Worm (Caenorhabditis elegans) whole organism, L4 larva: ENCODE results near the gene F57A8.1.

Experiments used
- D1046.2 ChIP-seq: fragments of 200-800 bp; sonication (Bioruptor generic); IDR thresholded peaks from 2 replicates; pipeline ENCODE4 v1.3.6; 2022; ENCODE audit warnings: missing genetic modification characterization, missing compliant biosample characterization
- F37D6.2 ChIP-seq: sonication (generic microtip); optimal IDR thresholded peaks from 2 replicates; lab custom pipeline; 2016; ENCODE audit warnings: mild to moderate bottlenecking, missing genetic modification characterization, missing compliant biosample characterization
- F44E2.7 ChIP-seq: fragments of 200-800 bp; sonication (Bioruptor generic); IDR thresholded peaks from 2 replicates; pipeline ENCODE4 v2.1.2; 2022; ENCODE audit warnings: missing genetic modification characterization, missing compliant biosample characterization
- Y105C5A.15 ChIP-seq: fragments of 200-800 bp; sonication (Bioruptor generic); IDR thresholded peaks from 2 replicates; pipeline ENCODE4 v1.3.6; 2022; ENCODE audit warnings: missing genetic modification characterization, missing compliant biosample characterization
- Y48G9A.11 ChIP-seq: fragments of 200-800 bp; sonication (Bioruptor generic); IDR thresholded peaks from 2 replicates; pipeline ENCODE4 v1.3.6; 2022; ENCODE audit warnings: missing genetic modification reagents, missing genetic modification characterization, missing compliant biosample characterization
- Y75B8A.6 ChIP-seq: fragments of 200-800 bp; sonication (Bioruptor generic); IDR thresholded peaks from 2 replicates; pipeline ENCODE4 v1.3.6; 2022; ENCODE audit warnings: missing genetic modification reagents, missing genetic modification characterization, missing compliant biosample characterization
- ZK546.5 ChIP-seq, 2 experiments: sonication (generic microtip); optimal IDR thresholded peaks; 2 replicates each; lab custom pipeline; 2017; ENCODE audit warnings: missing biosample characterization in 2 of 2, missing genetic modification characterization in 2 of 2
- aha-1 ChIP-seq: fragments of 150-350 bp; peaks from one replicate; lab custom pipeline; 2014; ENCODE audit warnings: missing biosample characterization, missing genetic modification characterization
- ceh-32 ChIP-seq: sonication (generic microtip); optimal IDR thresholded peaks from 2 replicates; lab custom pipeline; 2016; ENCODE audit warnings: mild to moderate bottlenecking, missing genetic modification characterization, missing compliant biosample characterization; ENCODE audit not compliant: poor library complexity
- ces-1 ChIP-seq: fragments of 150-350 bp; sonication (generic microtip); optimal IDR thresholded peaks from 4 replicates; lab custom pipeline; 2014; ENCODE audit warnings: missing biosample characterization, missing genetic modification reagents, missing genetic modification characterization
- cey-2 ChIP-seq: sonication (generic microtip); optimal IDR thresholded peaks from 3 replicates; lab custom pipeline; 2017; ENCODE audit warnings: missing genetic modification characterization, mild to moderate bottlenecking, missing compliant biosample characterization, antibody characterized with exemption, borderline replicate concordance; ENCODE audit not compliant: insufficient read depth
- daf-12 ChIP-seq: fragments of 150-350 bp; optimal IDR thresholded peaks from 2 replicates; lab custom pipeline; 2014; ENCODE audit warnings: missing biosample characterization, missing genetic modification reagents, missing genetic modification characterization
- daf-8 ChIP-seq: fragments of 200-800 bp; sonication (Bioruptor generic); IDR thresholded peaks from 2 replicates; pipeline ENCODE4 v1.3.6; 2022; ENCODE audit warnings: missing genetic modification characterization, missing compliant biosample characterization
- dmd-8 ChIP-seq: fragments of 200-800 bp; sonication (Bioruptor generic); IDR thresholded peaks from 2 replicates; pipeline ENCODE4 v1.3.6; 2022; ENCODE audit warnings: missing genetic modification characterization, missing compliant biosample characterization
- dmd-9 ChIP-seq: fragments of 200-800 bp; sonication (Bioruptor generic); IDR thresholded peaks from 2 replicates; pipeline ENCODE4 v1.3.6; 2022; ENCODE audit warnings: missing genetic modification reagents, missing genetic modification characterization, missing compliant biosample characterization
- duxl-1 ChIP-seq: sonication (generic microtip); optimal IDR thresholded peaks from 2 replicates; lab custom pipeline; 2016; ENCODE audit warnings: mild to moderate bottlenecking, missing genetic modification characterization, moderate library complexity, missing compliant biosample characterization; ENCODE audit not compliant: poor library complexity
- dve-1 ChIP-seq: sonication (generic microtip); optimal IDR thresholded peaks from 2 replicates; lab custom pipeline; 2017; ENCODE audit warnings: antibody characterized with exemption, mild to moderate bottlenecking, missing genetic modification characterization, missing compliant biosample characterization; ENCODE audit not compliant: insufficient read depth
- egl-27 ChIP-seq: sonication (generic microtip); optimal IDR thresholded peaks from 3 replicates; lab custom pipeline; 2017; ENCODE audit warnings: missing biosample characterization, missing genetic modification reagents, missing genetic modification characterization
- gei-8 ChIP-seq: fragments of 200-800 bp; sonication (Bioruptor generic); optimal IDR thresholded peaks from 2 replicates; lab custom pipeline; 2018; ENCODE audit warnings: mild to moderate bottlenecking, missing genetic modification characterization, missing compliant biosample characterization
- hlh-30 ChIP-seq: sonication (generic microtip); optimal IDR thresholded peaks from 2 replicates; lab custom pipeline; 2017; ENCODE audit warnings: antibody characterized with exemption, mild to moderate bottlenecking, missing genetic modification characterization, missing compliant biosample characterization; ENCODE audit not compliant: insufficient read depth
- lim-7 ChIP-seq: fragments of 200-800 bp; sonication (Bioruptor generic); IDR thresholded peaks from 2 replicates; pipeline ENCODE4 v1.3.6; 2022; ENCODE audit warnings: missing genetic modification characterization, missing compliant biosample characterization
- lin-1 ChIP-seq: fragments of 200-800 bp; sonication (Bioruptor generic); IDR thresholded peaks from 2 replicates; pipeline ENCODE4 v1.3.6; 2022; ENCODE audit warnings: missing genetic modification reagents, missing genetic modification characterization, missing compliant biosample characterization
- lin-39 ChIP-seq: fragments of 150-350 bp; optimal IDR thresholded peaks from 2 replicates; lab custom pipeline; 2014; ENCODE audit warnings: missing biosample characterization, missing genetic modification reagents, missing genetic modification characterization
- lir-3 ChIP-seq: sonication (generic microtip); optimal IDR thresholded peaks from 2 replicates; lab custom pipeline; 2016; ENCODE audit warnings: mild to moderate bottlenecking, missing genetic modification characterization, missing compliant biosample characterization
- madf-9 ChIP-seq: fragments of 200-800 bp; sonication (Bioruptor generic); conservative IDR thresholded peaks from 2 replicates; pipeline ENCODE4 v1.3.6; 2022; ENCODE audit warnings: missing genetic modification reagents, missing genetic modification characterization, missing compliant biosample characterization
- mdt-29 ChIP-seq: fragments of 200-800 bp; sonication (Bioruptor generic); IDR thresholded peaks from 2 replicates; pipeline ENCODE4 v1.3.6; 2022; ENCODE audit warnings: missing genetic modification reagents, missing genetic modification characterization, missing compliant biosample characterization
- mes-2 ChIP-seq: sonication (generic microtip); optimal IDR thresholded peaks from 2 replicates; lab custom pipeline; 2016; ENCODE audit warnings: missing genotype, mild to moderate bottlenecking, missing genetic modification characterization, missing compliant biosample characterization; ENCODE audit not compliant: poor library complexity, severe bottlenecking
- mxl-3 ChIP-seq: fragments of 200-800 bp; sonication (Bioruptor generic); optimal IDR thresholded peaks from 2 replicates; lab custom pipeline; 2018; ENCODE audit warnings: mild to moderate bottlenecking, missing genetic modification characterization, missing compliant biosample characterization
- nhr-102 ChIP-seq: sonication (generic microtip); optimal IDR thresholded peaks from 2 replicates; lab custom pipeline; 2016; ENCODE audit warnings: mild to moderate bottlenecking, missing genetic modification characterization, moderate library complexity, missing compliant biosample characterization
- nhr-11 ChIP-seq: fragments of 150-350 bp; optimal IDR thresholded peaks from 2 replicates; lab custom pipeline; 2014; ENCODE audit warnings: missing biosample characterization, missing genetic modification characterization
- nhr-28 ChIP-seq: fragments of 150-350 bp; optimal IDR thresholded peaks from 2 replicates; lab custom pipeline; 2014; ENCODE audit warnings: missing biosample characterization, missing genetic modification characterization
- nhr-41 ChIP-seq: fragments of 200-800 bp; sonication (Bioruptor generic); IDR thresholded peaks from 2 replicates; pipeline ENCODE4 v1.3.6; 2022; ENCODE audit warnings: missing genetic modification reagents, missing genetic modification characterization, missing compliant biosample characterization
- nhr-48 ChIP-seq: sonication (generic microtip); optimal IDR thresholded peaks from 2 replicates; lab custom pipeline; 2016; ENCODE audit warnings: mild to moderate bottlenecking, missing genetic modification characterization, missing compliant biosample characterization
- nhr-77 ChIP-seq: fragments of 150-350 bp; optimal IDR thresholded peaks from 2 replicates; lab custom pipeline; 2014; ENCODE audit warnings: missing biosample characterization, missing genetic modification characterization
- pha-4 ChIP-seq, 2 experiments: fragments of 150-350 bp in 1 of 2; fragments of 200-800 bp in 1 of 2; sonication (Bioruptor generic) in 1 of 2; IDR thresholded peaks in 1 of 2; optimal IDR thresholded peaks in 1 of 2; 2 replicates each; pipeline versions ENCODE4 v1.3.6 to Lab custom; 2014 to 2022; ENCODE audit warnings: missing genetic modification characterization in 2 of 2, missing genetic modification reagents in 2 of 2, missing biosample characterization in 1 of 2, missing compliant biosample characterization in 1 of 2
- php-3 ChIP-seq: fragments of 200-800 bp; sonication (Bioruptor generic); IDR thresholded peaks from 2 replicates; pipeline ENCODE4 v1.3.6; 2022; ENCODE audit warnings: missing genetic modification reagents, missing genetic modification characterization, missing compliant biosample characterization
- rbr-2 ChIP-seq: sonication (generic microtip); optimal IDR thresholded peaks from 2 replicates; lab custom pipeline; 2016; ENCODE audit warnings: missing genotype, missing genetic modification characterization, missing compliant biosample characterization
- sdz-12 ChIP-seq: fragments of 200-800 bp; sonication (Bioruptor generic); optimal IDR thresholded peaks from 2 replicates; lab custom pipeline; 2018; ENCODE audit warnings: mild to moderate bottlenecking, missing genetic modification characterization, missing compliant biosample characterization
- set-16 ChIP-seq: fragments of 200-800 bp; sonication (Bioruptor generic); IDR thresholded peaks from 2 replicates; pipeline ENCODE4 v1.3.6; 2022; ENCODE audit warnings: missing genetic modification reagents, missing genetic modification characterization, missing compliant biosample characterization
- spr-1 ChIP-seq: sonication (generic microtip); optimal IDR thresholded peaks from 2 replicates; lab custom pipeline; 2016; ENCODE audit warnings: mild to moderate bottlenecking, missing genetic modification characterization, missing compliant biosample characterization
- tag-97 ChIP-seq: fragments of 200-800 bp; sonication (Bioruptor generic); IDR thresholded peaks from 2 replicates; pipeline ENCODE4 v1.3.6; 2022; ENCODE audit warnings: missing genetic modification characterization, missing compliant biosample characterization
- tra-1 ChIP-seq: fragments of 200-800 bp; sonication (Bioruptor generic); IDR thresholded peaks from 2 replicates; pipeline ENCODE4 v1.3.6; 2022; ENCODE audit warnings: missing genetic modification reagents, missing genetic modification characterization, missing compliant biosample characterization
- unc-130 ChIP-seq: sonication (generic microtip); optimal IDR thresholded peaks from 2 replicates; lab custom pipeline; 2016; ENCODE audit warnings: missing genetic modification reagents, missing genetic modification characterization, missing compliant biosample characterization
- unc-39 ChIP-seq: sonication (generic microtip); optimal IDR thresholded peaks from 2 replicates; lab custom pipeline; 2017; ENCODE audit warnings: missing biosample characterization, missing genetic modification characterization
- unc-62 ChIP-seq, 3 experiments: fragments of 150-350 bp in 1 of 3; sonication (generic microtip); optimal IDR thresholded peaks in 2 of 3; peaks in 1 of 3; 1 replicate in 1 of 3; 2 replicates in 2 of 3; lab custom pipeline; 2014 to 2017; ENCODE audit warnings: missing biosample characterization in 3 of 3, missing genetic modification characterization in 3 of 3, missing genetic modification reagents in 3 of 3, missing genotype in 1 of 3
- vab-7 ChIP-seq: fragments of 200-800 bp; sonication (Bioruptor generic); IDR thresholded peaks from 2 replicates; pipeline ENCODE4 v1.3.6; 2022; ENCODE audit warnings: missing genetic modification reagents, missing genetic modification characterization, missing compliant biosample characterization
- zag-1 ChIP-seq: fragments of 150-350 bp; optimal IDR thresholded peaks from 2 replicates; lab custom pipeline; 2014; ENCODE audit warnings: missing biosample characterization, missing genetic modification characterization
- zfp-2 ChIP-seq: sonication (generic microtip); optimal IDR thresholded peaks from 2 replicates; lab custom pipeline; 2016; ENCODE audit warnings: mild to moderate bottlenecking, missing genetic modification characterization, missing compliant biosample characterization
- zip-11 ChIP-seq: fragments of 200-800 bp; sonication (Bioruptor generic); IDR thresholded peaks from 2 replicates; pipeline ENCODE4 v1.3.6; 2022; ENCODE audit warnings: missing genetic modification characterization, missing compliant biosample characterization
- zip-2 ChIP-seq: fragments of 150-350 bp; optimal IDR thresholded peaks from 2 replicates; lab custom pipeline; 2014; ENCODE audit warnings: missing biosample characterization, missing genetic modification characterization

Gene F57A8.1

ce11 chrV:10087103-10087502 is 50.0 kb downstream of the F57A8.1 start, which contains the start of gene R04B5.5 (continued):
- TF ChIP-seq ZK546.5 (tag; optimal IDR thresholded peaks at IDR 0.05; lab: Kevin White, UChicago) (no peak), zip-11 (no peak), cey-2 (tag; lab: Kevin White, UChicago) (no peak), aha-1 (tag; lab: Kevin White, UChicago) (no peak), nhr-48 (tag; lab: Kevin White, UChicago) (peak; percentile 49), lir-3 (tag; lab: Kevin White, UChicago) (no peak), dve-1 (tag; lab: Kevin White, UChicago) (peak; percentile 98), ceh-32 (tag; lab: Kevin White, UChicago) (no peak), Y75B8A.6 (GFP tag; lab: Robert Waterston, UW) (no peak), pha-4 (GFP tag; IDR thresholded peaks at IDR 0.05; lab: Robert Waterston, UW) (no peak), pha-4 (tag; optimal IDR thresholded peaks at IDR 0.05; lab: Kevin White, UChicago) (no peak), zip-2 (no peak), sdz-12 (GFP tag; lab: Kevin White, UChicago) (no peak), php-3 (peak; percentile 89), dmd-9 (GFP tag; lab: Robert Waterston, UW) (no peak), rbr-2 (tag; lab: Kevin White, UChicago) (no peak), Y48G9A.11 (GFP tag; lab: Robert Waterston, UW) (no peak), unc-62 (GFP tag; optimal IDR thresholded peaks at IDR 0.05 in 1 of 2; lab: Kevin White, UChicago) (no peak), unc-62 (tag; optimal IDR thresholded peaks at IDR 0.05; lab: Kevin White, UChicago) (no peak), Y105C5A.15 (no peak), F44E2.7 (GFP tag; lab: Robert Waterston, UW) (no peak), mdt-29 (GFP tag; lab: Robert Waterston, UW) (no peak), tag-97 (GFP tag; lab: Robert Waterston, UW) (no peak), egl-27 (tag; lab: Kevin White, UChicago) (no peak), tra-1 (GFP tag; lab: Robert Waterston, UW) (0 out of 2 replicates have a peak, but pooled peaks have one; percentile 46), daf-8 (no peak), lin-39 (tag; lab: Kevin White, UChicago) (no peak), zag-1 (tag; lab: Kevin White, UChicago) (no peak), D1046.2 (GFP tag; lab: Robert Waterston, UW) (no peak), hlh-30 (tag; lab: Kevin White, UChicago) (peak; percentile 58), madf-9 (no peak), gei-8 (no peak), unc-130 (GFP tag; lab: Kevin White, UChicago) (no peak), duxl-1 (tag; lab: Kevin White, UChicago) (no peak), set-16 (GFP tag; lab: Robert Waterston, UW) (no peak), nhr-41 (GFP tag; lab: Robert Waterston, UW) (no peak), zfp-2 (tag; lab: Kevin White, UChicago) (no peak), ces-1 (GFP tag; lab: Kevin White, UChicago) (no peak), dmd-8 (GFP tag; lab: Robert Waterston, UW) (no peak), nhr-77 (tag; lab: Kevin White, UChicago) (peak; percentile 89), vab-7 (no peak), lin-1 (GFP tag; lab: Robert Waterston, UW) (no peak), spr-1 (tag; lab: Kevin White, UChicago) (no peak), unc-39 (tag; lab: Kevin White, UChicago) (no peak), mxl-3 (peak; percentile 79), nhr-11 (peak; percentile 24), lim-7 (GFP tag; lab: Robert Waterston, UW) (no peak), mes-2 (tag; lab: Kevin White, UChicago) (no peak), F37D6.2 (tag; lab: Kevin White, UChicago) (no peak), nhr-28 (peak; percentile 90), daf-12 (tag; lab: Kevin White, UChicago) (no peak), nhr-102 (tag; lab: Kevin White, UChicago) (peak; percentile 48)
